Worm (Caenorhabditis elegans) whole organism, young adult: Measurements from ENCODE around the gene cpar-1.
A peak's percentile ranks its signal among the peaks of the same experiment; 100 is the strongest.

Source experiments
- B0035.1 ChIP-seq: sonication (generic microtip); optimal IDR thresholded peaks from 2 replicates; lab custom pipeline; 2016; ENCODE audit warnings: missing genetic modification characterization, mild to moderate bottlenecking, missing compliant biosample characterization, missing genotype, missing genetic modification reagents
- C06A6.2 ChIP-seq: fragments of 200-800 bp; sonication (Bioruptor generic); conservative IDR thresholded peaks from 2 replicates; pipeline ENCODE4 v1.3.6; 2022; ENCODE audit warnings: missing genetic modification characterization, missing compliant biosample characterization
- C17E4.6 ChIP-seq: fragments of 200-800 bp; sonication (Bioruptor generic); IDR thresholded peaks from 2 replicates; pipeline ENCODE4 v1.3.6; 2022; ENCODE audit warnings: missing genetic modification reagents, missing genetic modification characterization, missing compliant biosample characterization
- D2030.7 ChIP-seq: fragments of 200-800 bp; sonication (Bioruptor generic); IDR thresholded peaks from 2 replicates; pipeline ENCODE4 v1.3.6; 2022; ENCODE audit warnings: missing genetic modification reagents, missing genetic modification characterization, missing compliant biosample characterization
- F33H1.4 ChIP-seq: fragments of 200-800 bp; sonication (Bioruptor generic); IDR thresholded peaks from 2 replicates; pipeline ENCODE4 v1.3.6; 2022; ENCODE audit warnings: missing genetic modification reagents, missing genetic modification characterization, missing compliant biosample characterization
- F39B2.1 ChIP-seq: fragments of 200-800 bp; sonication (Bioruptor generic); IDR thresholded peaks from 2 replicates; pipeline ENCODE4 v1.3.6; 2022; ENCODE audit warnings: missing genetic modification reagents, missing genetic modification characterization, missing compliant biosample characterization
- F49E8.2 ChIP-seq: sonication (generic microtip); optimal IDR thresholded peaks from 3 replicates; lab custom pipeline; 2017; ENCODE audit warnings: missing genetic modification characterization, mild to moderate bottlenecking, missing compliant biosample characterization, antibody characterized with exemption, moderate library complexity; ENCODE audit not compliant: insufficient read depth
- F55B11.4 ChIP-seq: sonication (generic microtip); optimal IDR thresholded peaks from 2 replicates; lab custom pipeline; 2016; ENCODE audit warnings: missing compliant biosample characterization, missing genetic modification characterization, borderline replicate concordance; ENCODE audit not compliant: insufficient read depth
- F57C9.4 ChIP-seq: sonication (generic microtip); optimal IDR thresholded peaks from 2 replicates; lab custom pipeline; 2017; ENCODE audit warnings: mild to moderate bottlenecking, missing genetic modification characterization, missing compliant biosample characterization
- K11D2.4 ChIP-seq: fragments of 200-800 bp; sonication (Bioruptor generic); IDR thresholded peaks from 2 replicates; pipeline ENCODE4 v1.3.6; 2022; ENCODE audit warnings: missing genetic modification reagents, missing genetic modification characterization, missing compliant biosample characterization
- K12H6.12 ChIP-seq: fragments of 200-800 bp; sonication (Bioruptor generic); optimal IDR thresholded peaks from 2 replicates; lab custom pipeline; 2018; ENCODE audit warnings: mild to moderate bottlenecking, missing genetic modification characterization, missing compliant biosample characterization
- Y53G8AR.9 ChIP-seq: fragments of 200-800 bp; sonication (Bioruptor generic); conservative IDR thresholded peaks from 2 replicates; pipeline ENCODE4 v1.3.6; 2022; ENCODE audit warnings: missing genetic modification reagents, missing genetic modification characterization, missing compliant biosample characterization
- Y56A3A.18 ChIP-seq: fragments of 200-800 bp; sonication (Bioruptor generic); IDR thresholded peaks from 2 replicates; pipeline ENCODE4 v1.3.6; 2022; ENCODE audit warnings: missing genetic modification reagents, missing genetic modification characterization, missing compliant biosample characterization
- aptf-2 ChIP-seq: fragments of 200-800 bp; sonication (Bioruptor generic); conservative IDR thresholded peaks from 2 replicates; pipeline ENCODE4 v1.3.6; 2022; ENCODE audit warnings: missing genetic modification reagents, missing genetic modification characterization, missing compliant biosample characterization
- atf-7 ChIP-seq: sonication (generic microtip); optimal IDR thresholded peaks from 2 replicates; lab custom pipeline; 2017; ENCODE audit warnings: mild to moderate bottlenecking, missing genetic modification characterization, missing compliant biosample characterization
- attf-3 ChIP-seq: fragments of 200-800 bp; sonication (Bioruptor generic); conservative IDR thresholded peaks from 2 replicates; pipeline ENCODE4 v1.3.6; 2022; ENCODE audit warnings: missing genetic modification reagents, missing genetic modification characterization, missing compliant biosample characterization
- ccch-3 ChIP-seq: fragments of 200-800 bp; sonication (Bioruptor generic); optimal IDR thresholded peaks from 2 replicates; lab custom pipeline; 2018; ENCODE audit warnings: mild to moderate bottlenecking, missing genetic modification characterization, missing compliant biosample characterization
- cebp-1 ChIP-seq, 2 experiments: fragments of 200-800 bp in 1 of 2; sonication (Bioruptor generic) in 1 of 2; sonication (generic microtip) in 1 of 2; IDR thresholded peaks in 1 of 2; optimal IDR thresholded peaks in 1 of 2; 2 replicates each; pipeline versions ENCODE4 v1.3.6 to Lab custom; 2017 to 2022; ENCODE audit warnings: missing compliant biosample characterization in 2 of 2, missing genetic modification characterization in 2 of 2, mild to moderate bottlenecking in 1 of 2, missing genetic modification reagents in 1 of 2, moderate library complexity in 1 of 2
- ceh-58 ChIP-seq: fragments of 200-800 bp; sonication (Bioruptor generic); IDR thresholded peaks from 2 replicates; pipeline ENCODE4 v1.3.6; 2022; ENCODE audit warnings: missing genetic modification characterization, missing compliant biosample characterization
- ceh-79 ChIP-seq: sonication (generic microtip); optimal IDR thresholded peaks from 2 replicates; lab custom pipeline; 2017; ENCODE audit warnings: mild to moderate bottlenecking, missing genetic modification characterization, missing compliant biosample characterization
- ceh-91 ChIP-seq: fragments of 200-800 bp; sonication (Bioruptor generic); IDR thresholded peaks from 2 replicates; pipeline ENCODE4 v1.3.6; 2022; ENCODE audit warnings: missing genetic modification reagents, missing genetic modification characterization, missing compliant biosample characterization
- chd-7 ChIP-seq: sonication (generic microtip); optimal IDR thresholded peaks from 2 replicates; lab custom pipeline; 2016; ENCODE audit warnings: mild to moderate bottlenecking, missing genetic modification characterization, moderate library complexity, missing compliant biosample characterization
- dpl-1 ChIP-seq: fragments of 150-350 bp; optimal IDR thresholded peaks from 2 replicates; lab custom pipeline; 2014; ENCODE audit warnings: missing biosample characterization, missing genetic modification reagents, missing genetic modification characterization
- efl-1 ChIP-seq: fragments of 150-350 bp; optimal IDR thresholded peaks from 2 replicates; lab custom pipeline; 2014; ENCODE audit warnings: missing biosample characterization, missing genetic modification reagents, missing genetic modification characterization
- egl-44 ChIP-seq: fragments of 200-800 bp; sonication (Bioruptor generic); IDR thresholded peaks from 2 replicates; pipeline ENCODE4 v1.3.6; 2022; ENCODE audit warnings: missing genetic modification reagents, missing genetic modification characterization, missing compliant biosample characterization
- ets-4 ChIP-seq: fragments of 200-800 bp; sonication (Bioruptor generic); optimal IDR thresholded peaks from 2 replicates; lab custom pipeline; 2018; ENCODE audit warnings: mild to moderate bottlenecking, missing genetic modification characterization, missing compliant biosample characterization
- gei-17 ChIP-seq: fragments of 200-800 bp; sonication (Bioruptor generic); optimal IDR thresholded peaks from 2 replicates; lab custom pipeline; 2018; ENCODE audit warnings: mild to moderate bottlenecking, missing genetic modification characterization, missing compliant biosample characterization
- him-1 ChIP-seq: sonication (generic microtip); optimal IDR thresholded peaks from 2 replicates; lab custom pipeline; 2016; ENCODE audit warnings: missing genotype, missing genetic modification reagents, missing genetic modification characterization, missing compliant biosample characterization
- hlh-12 ChIP-seq: sonication (generic microtip); optimal IDR thresholded peaks from 2 replicates; lab custom pipeline; 2016; ENCODE audit warnings: missing genetic modification characterization, missing compliant biosample characterization
- lag-1 ChIP-seq: fragments of 200-800 bp; sonication (Bioruptor generic); IDR thresholded peaks from 2 replicates; pipeline ENCODE4 v1.3.6; 2022; ENCODE audit warnings: missing genetic modification reagents, missing genetic modification characterization, missing compliant biosample characterization
- lsl-1 ChIP-seq: fragments of 200-800 bp; sonication (Bioruptor generic); optimal IDR thresholded peaks from 2 replicates; lab custom pipeline; 2018; ENCODE audit warnings: mild to moderate bottlenecking, missing genetic modification characterization, moderate library complexity, missing compliant biosample characterization
- lsy-27 ChIP-seq: sonication (generic microtip); optimal IDR thresholded peaks from 2 replicates; lab custom pipeline; 2017; ENCODE audit warnings: missing genetic modification characterization, mild to moderate bottlenecking, missing compliant biosample characterization, antibody characterized with exemption, missing genotype, borderline replicate concordance; ENCODE audit not compliant: insufficient read depth
- madf-6 ChIP-seq: fragments of 200-800 bp; sonication (Bioruptor generic); IDR thresholded peaks from 2 replicates; pipeline ENCODE4 v1.3.6; 2022; ENCODE audit warnings: missing genetic modification reagents, missing genetic modification characterization, missing compliant biosample characterization
- nhr-27 ChIP-seq: fragments of 200-800 bp; sonication (Bioruptor generic); optimal IDR thresholded peaks from 2 replicates; lab custom pipeline; 2018; ENCODE audit warnings: mild to moderate bottlenecking, missing genetic modification characterization, moderate library complexity, missing compliant biosample characterization
- pha-4 ChIP-seq: fragments of 150-350 bp; sonication (generic microtip); optimal IDR thresholded peaks from 2 replicates; lab custom pipeline; 2014; ENCODE audit warnings: missing biosample characterization, missing genetic modification reagents, missing genetic modification characterization
- rcor-1 ChIP-seq: fragments of 200-800 bp; sonication (Bioruptor generic); IDR thresholded peaks from 2 replicates; pipeline ENCODE4 v1.3.6; 2022; ENCODE audit warnings: missing genetic modification reagents, missing genetic modification characterization, missing compliant biosample characterization
- rec-8 ChIP-seq, 2 experiments: sonication (generic microtip); optimal IDR thresholded peaks; 2 replicates each; lab custom pipeline; 2016; ENCODE audit warnings: mild to moderate bottlenecking in 2 of 2, missing genetic modification characterization in 2 of 2, missing genetic modification reagents in 2 of 2, missing genotype in 2 of 2, missing biosample characterization in 1 of 2, missing compliant biosample characterization in 1 of 2, moderate library complexity in 1 of 2
- rpc-1 ChIP-seq, 2 experiments: fragments of 150-350 bp in 1 of 2; sonication (generic microtip) in 1 of 2; optimal IDR thresholded peaks; 2 replicates each; lab custom pipeline; 2014 to 2018; ENCODE audit warnings: missing biosample characterization in 1 of 2, missing genetic modification characterization in 1 of 2, missing genetic modification reagents in 1 of 2, missing genotype in 1 of 2
- sea-2 ChIP-seq: fragments of 200-800 bp; sonication (Bioruptor generic); IDR thresholded peaks from 2 replicates; pipeline ENCODE4 v1.3.6; 2022; ENCODE audit warnings: missing genetic modification characterization, missing compliant biosample characterization
- snpc-1.3 ChIP-seq: sonication (generic microtip); optimal IDR thresholded peaks from 2 replicates; lab custom pipeline; 2017; ENCODE audit warnings: missing genetic modification characterization, mild to moderate bottlenecking, missing compliant biosample characterization, antibody characterized with exemption, moderate library complexity, missing genotype, missing genetic modification reagents; ENCODE audit not compliant: insufficient read depth
- tbp1 ChIP-seq: fragments of 200-800 bp; sonication (Bioruptor generic); optimal IDR thresholded peaks from 2 replicates; lab custom pipeline; 2018; ENCODE audit warnings: mild to moderate bottlenecking, missing genetic modification characterization, missing compliant biosample characterization
- tlf-1 ChIP-seq: fragments of 200-800 bp; sonication (Bioruptor generic); optimal IDR thresholded peaks from 2 replicates; lab custom pipeline; 2018; ENCODE audit warnings: mild to moderate bottlenecking, missing genetic modification characterization, missing compliant biosample characterization
- unc-62 ChIP-seq: fragments of 150-350 bp; optimal IDR thresholded peaks from 2 replicates; lab custom pipeline; 2014; ENCODE audit warnings: missing biosample characterization, missing genetic modification reagents, missing genetic modification characterization
- xnd-1 ChIP-seq: sonication (generic microtip); optimal IDR thresholded peaks from 2 replicates; lab custom pipeline; 2016; ENCODE audit warnings: missing genotype, missing genetic modification reagents, missing genetic modification characterization, missing compliant biosample characterization

Gene cpar-1

DNA sequence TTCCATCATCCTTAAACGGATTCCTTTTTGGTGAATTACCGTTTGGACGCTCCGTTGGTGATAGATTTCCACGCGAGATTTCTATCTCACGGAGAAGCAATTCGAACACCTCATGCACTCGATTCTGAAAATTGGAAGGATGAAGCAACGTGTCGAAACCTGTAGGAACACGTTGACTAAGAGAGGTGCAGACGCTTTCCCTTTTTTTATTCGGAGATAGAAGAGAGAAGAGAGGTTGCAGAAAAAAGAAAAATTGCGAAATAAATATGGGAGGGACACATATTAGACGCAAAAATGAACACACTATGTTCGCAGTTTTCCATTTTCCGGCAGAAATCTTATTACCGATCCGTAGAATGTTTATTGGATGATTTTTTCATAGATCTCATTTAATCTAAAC lies 20.9 kb downstream of the cpar-1 start:
- TF ChIP-seq rec-8 (tag; optimal IDR thresholded peaks at IDR 0.05; lab: Kevin White, UChicago): no peak
- TF ChIP-seq cebp-1 (GFP tag; IDR thresholded peaks at IDR 0.05; lab: Robert Waterston, UW): peak; percentile 50; the same call in 1 of the 2 replicates
- TF ChIP-seq cebp-1 (tag; optimal IDR thresholded peaks at IDR 0.05; lab: Kevin White, UChicago): peak; percentile 91
- no peak for TF ChIP-seq chd-7

DNA sequence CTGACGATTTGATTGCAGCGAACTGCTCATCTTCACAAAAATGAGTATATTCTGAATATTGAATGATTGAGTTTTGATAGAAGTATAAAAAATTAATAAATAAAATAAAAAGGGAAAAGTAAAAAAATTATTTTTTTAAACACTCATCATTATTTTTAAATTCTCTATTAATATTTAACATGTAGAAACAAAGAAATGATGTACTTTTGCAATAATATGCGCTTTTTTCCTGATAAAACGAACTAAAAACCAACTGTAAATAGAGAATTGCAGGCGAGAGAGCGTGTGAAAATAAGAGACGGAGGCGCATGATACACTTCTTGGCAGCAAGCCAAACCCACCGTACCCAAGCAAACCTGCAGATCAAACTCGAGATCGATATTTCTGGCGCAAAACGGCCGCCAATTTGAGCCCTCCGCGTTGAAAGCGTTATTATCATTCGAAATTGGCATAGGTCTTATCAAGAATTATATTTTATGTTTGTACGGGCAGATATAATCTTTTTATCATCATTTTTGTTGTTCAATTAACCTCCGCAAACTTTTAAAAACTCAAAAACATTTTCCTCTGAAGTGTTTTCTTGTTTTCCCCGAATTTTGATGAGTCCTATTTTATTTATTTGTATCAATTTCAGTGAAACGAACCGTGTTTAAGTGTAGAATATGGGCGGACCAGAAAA lies 22.3 kb downstream of the cpar-1 start, which contains the start of the genes rheb-1 and spk-1:
Gene rheb-1, minus strand, starts transcription at position 51 of the 679 bp plus-strand sequence.
Gene spk-1, plus strand, starts transcription at position 629 of the 679 bp plus-strand sequence.
- peak; percentile 70 for TF ChIP-seq tbp1 (GFP tag; lab: Kevin White, UChicago)
- TF ChIP-seq gei-17 (GFP tag; lab: Kevin White, UChicago): peak; percentile 47
- no peak for TF ChIP-seq nhr-27 (tag; lab: Kevin White, UChicago)
- no peak for TF ChIP-seq sea-2 (GFP tag; lab: Robert Waterston, UW)
- peak; percentile 83 for TF ChIP-seq madf-6
- no peak for TF ChIP-seq ceh-58 (GFP tag; lab: Robert Waterston, UW)
- TF ChIP-seq egl-44 (GFP tag; lab: Robert Waterston, UW): peak; percentile 65; the same call in 1 of the 2 replicates
- TF ChIP-seq chd-7: peak; percentile 75
- peak; percentile 65 for TF ChIP-seq K11D2.4 (GFP tag; lab: Robert Waterston, UW)
- no peak for TF ChIP-seq B0035.1 (tag; lab: Kevin White, UChicago)
- TF ChIP-seq K12H6.12: peak; percentile 76
- TF ChIP-seq ceh-79 (tag; lab: Kevin White, UChicago): no peak
- TF ChIP-seq F49E8.2 (tag; lab: Kevin White, UChicago): peak; percentile 77
- no peak for TF ChIP-seq F57C9.4 (tag; lab: Kevin White, UChicago)
- peak; percentile 78 for TF ChIP-seq D2030.7 (GFP tag; lab: Robert Waterston, UW)
- no peak for TF ChIP-seq F39B2.1 (GFP tag; lab: Robert Waterston, UW)
- no peak for TF ChIP-seq snpc-1.3 (tag; lab: Kevin White, UChicago)
- TF ChIP-seq dpl-1 (GFP tag; lab: Kevin White, UChicago): peak; percentile 51
- TF ChIP-seq rec-8 (tag; optimal IDR thresholded peaks at IDR 0.05; lab: Kevin White, UChicago): no peak
- TF ChIP-seq F33H1.4 (GFP tag; lab: Robert Waterston, UW): peak; percentile 72
- peak; percentile 83 for TF ChIP-seq atf-7 (tag; lab: Kevin White, UChicago)
- TF ChIP-seq Y53G8AR.9 (GFP tag; lab: Robert Waterston, UW): peak; percentile 59; the same call in 1 of the 2 replicates
- TF ChIP-seq ccch-3 (GFP tag; lab: Kevin White, UChicago): no peak
- no peak for TF ChIP-seq hlh-12 (tag; lab: Kevin White, UChicago)
- no peak for TF ChIP-seq lag-1 (GFP tag; lab: Robert Waterston, UW)
- no peak for TF ChIP-seq rpc-1 (optimal IDR thresholded peaks at IDR 0.05; lab: Kevin White, UChicago)
- TF ChIP-seq rpc-1 (tag; optimal IDR thresholded peaks at IDR 0.05; lab: Kevin White, UChicago): no peak
- TF ChIP-seq aptf-2 (GFP tag; lab: Robert Waterston, UW): no peak
- peak; percentile 79 for TF ChIP-seq ets-4 (GFP tag; lab: Kevin White, UChicago)
- no peak for TF ChIP-seq F55B11.4 (tag; lab: Kevin White, UChicago)
- TF ChIP-seq ceh-91 (GFP tag; lab: Robert Waterston, UW): peak; percentile 76
- no peak for TF ChIP-seq him-1 (tag; lab: Kevin White, UChicago)
- peak; percentile 93 for TF ChIP-seq lsl-1 (GFP tag; lab: Kevin White, UChicago)
- no peak for TF ChIP-seq C17E4.6 (GFP tag; lab: Robert Waterston, UW)
- peak; percentile 1 for TF ChIP-seq lsy-27 (tag; lab: Kevin White, UChicago)
- TF ChIP-seq unc-62 (GFP tag; lab: Kevin White, UChicago): peak; percentile 63
- peak; percentile 91 for TF ChIP-seq tlf-1 (GFP tag; lab: Kevin White, UChicago)
- peak; percentile 24 for TF ChIP-seq xnd-1 (tag; lab: Kevin White, UChicago)
- TF ChIP-seq pha-4 (tag; lab: Kevin White, UChicago): peak; percentile 33
- peak; percentile 75 for TF ChIP-seq rcor-1 (GFP tag; lab: Robert Waterston, UW)
- TF ChIP-seq efl-1 (GFP tag; lab: Kevin White, UChicago): peak; percentile 80
- peak; percentile 73 for TF ChIP-seq C06A6.2 (GFP tag; lab: Robert Waterston, UW)
- no peak for TF ChIP-seq Y56A3A.18
- 0 out of 2 replicates have a peak, but pooled peaks have one; percentile 40 for TF ChIP-seq attf-3
